Worm (Caenorhabditis elegans): ENCODE results near the gene W08A12.2.

W08A12.2 gene

DNA sequence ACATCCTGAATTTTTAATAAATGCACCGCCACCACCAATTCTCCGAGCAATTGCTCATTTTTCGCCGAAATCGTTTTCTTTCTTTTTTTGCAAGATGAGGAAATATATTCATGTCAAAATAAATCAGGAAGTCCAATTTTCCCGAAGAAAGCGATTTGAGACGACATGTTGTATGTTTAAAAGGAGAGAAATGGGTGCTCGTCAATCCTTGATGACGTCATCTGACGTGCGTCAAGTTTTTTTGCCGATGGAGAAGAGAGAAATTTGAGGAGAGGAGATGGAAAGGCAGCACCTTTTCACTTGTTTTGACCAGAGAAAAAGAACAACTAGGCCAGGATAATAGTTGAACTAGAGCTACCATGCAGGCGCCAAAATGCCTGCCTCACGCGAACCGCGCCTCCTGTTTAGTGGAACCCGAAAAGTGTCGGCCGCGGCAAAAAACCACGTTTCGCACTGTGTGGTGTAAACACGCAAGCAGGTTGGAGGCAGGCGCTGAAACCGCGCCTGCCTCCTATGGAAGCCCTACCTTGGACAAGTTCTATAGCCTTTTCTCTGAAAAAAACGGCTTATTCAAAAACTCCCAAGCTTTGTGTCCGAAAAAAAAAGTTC, 30.7 kb upstream of the W08A12.2 start:
- TF ChIP-seq mxl-2 (GFP tag; conservative IDR thresholded peaks at IDR 0.05) (no peak), F10B5.3 (tag; optimal IDR thresholded peaks at IDR 0.05) (no peak), hmg-1.1 (GFP tag; IDR thresholded peaks at IDR 0.05) (0 out of 2 replicates have a peak, but pooled peaks have one; percentile 11), set-16 (GFP tag; IDR thresholded peaks at IDR 0.05) (0 out of 2 replicates have a peak, but pooled peaks have one; percentile 23), F37D6.2 (tag; optimal IDR thresholded peaks at IDR 0.05) (peak; percentile 34), lin-15B (tag; optimal IDR thresholded peaks at IDR 0.05) (no peak), F26F4.8 (GFP tag; conservative IDR thresholded peaks at IDR 0.05) (no peak), hif-1 (tag; optimal IDR thresholded peaks at IDR 0.05) (peak in 1 of 2 experiments; percentile 18), hlh-30 (tag; optimal IDR thresholded peaks at IDR 0.05; ENCODE audit: insufficient read depth) (peak; percentile 18), gei-8 (GFP tag; optimal IDR thresholded peaks at IDR 0.05) (peak; percentile 22), nhr-11 (tag; optimal IDR thresholded peaks at IDR 0.05) (peak; percentile 44), dmd-6 (GFP tag; IDR thresholded peaks at IDR 0.05) (peak; percentile 39; the same call in 1 of the 2 replicates), daf-12 (tag; optimal IDR thresholded peaks at IDR 0.05) (no peak), vab-7 (GFP tag; IDR thresholded peaks at IDR 0.05) (peak; percentile 43; the same call in 1 of the 2 replicates), fkh-10 (GFP tag; optimal IDR thresholded peaks at IDR 0.05) (peak; percentile 84), lin-39 (tag; optimal IDR thresholded peaks at IDR 0.05) (peak; percentile 26), zag-1 (tag; optimal IDR thresholded peaks at IDR 0.05) (no peak), unc-62 (GFP tag; optimal IDR thresholded peaks at IDR 0.05 in 1 of 2) (peak in 1 of 2 experiments; percentile 99), unc-62 (tag; optimal IDR thresholded peaks at IDR 0.05) (no peak), dpl-1 (GFP tag; optimal IDR thresholded peaks at IDR 0.05) (no peak), hlh-11 (tag; optimal IDR thresholded peaks at IDR 0.05) (peak; percentile 48), lin-38 (GFP tag; IDR thresholded peaks at IDR 0.05) (no peak), mep-1 (tag; optimal IDR thresholded peaks at IDR 0.05) (peak; percentile 71), nhr-28 (tag; optimal IDR thresholded peaks at IDR 0.05) (no peak), lsy-2 (tag; optimal IDR thresholded peaks at IDR 0.05) (peak; percentile 47 to 75), ceh-20 (GFP tag; IDR thresholded peaks at IDR 0.05) (peak; percentile 96), ctbp-1 (GFP tag; IDR thresholded peaks at IDR 0.05) (peak; percentile 87)

DNA sequence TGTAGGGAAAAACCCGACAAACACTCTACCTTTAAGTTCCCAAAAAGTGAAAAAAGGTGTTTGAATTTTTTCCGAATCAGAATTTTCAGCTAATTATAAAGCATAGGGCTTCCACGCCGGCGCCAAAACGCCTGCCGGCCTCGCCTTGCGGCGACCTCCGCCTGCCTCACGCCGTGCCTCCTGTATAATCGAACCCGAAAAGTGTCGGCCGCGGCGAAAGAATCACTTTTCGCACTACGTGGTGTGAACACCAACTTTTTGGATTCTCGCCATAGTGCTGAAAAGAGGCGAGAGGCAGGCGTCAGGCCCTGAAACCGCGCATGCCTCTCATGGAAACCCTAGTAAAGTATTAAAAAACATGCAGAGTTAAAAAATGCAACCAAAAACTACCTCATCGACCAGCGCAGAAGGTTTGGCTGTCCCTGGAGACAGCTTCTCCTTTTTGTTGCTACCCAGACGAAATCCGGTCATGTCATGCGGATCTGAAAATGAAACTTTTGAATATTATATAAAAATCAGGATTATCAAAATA, 29.9 kb upstream of the W08A12.2 start, which contains the start of gene nrsn-1:
nrsn-1 (minus strand) TSS at position 482 of the 532 bp plus-strand sequence.
- TF ChIP-seq daf-8 (GFP tag; IDR thresholded peaks at IDR 0.05): no peak
- peak; percentile 40; the same call in 1 of the 2 replicates for TF ChIP-seq nhr-42 (GFP tag; IDR thresholded peaks at IDR 0.05)
- peak; percentile 76 for TF ChIP-seq set-16 (GFP tag; IDR thresholded peaks at IDR 0.05)
- TF ChIP-seq ceh-20 (GFP tag; IDR thresholded peaks at IDR 0.05): 0 out of 2 replicates have a peak, but pooled peaks have one; percentile 36
- TF ChIP-seq hif-1 (tag; optimal IDR thresholded peaks at IDR 0.05): no peak
- 0 out of 2 replicates have a peak, but pooled peaks have one; percentile 67 for TF ChIP-seq egl-43 (GFP tag; IDR thresholded peaks at IDR 0.05)

DNA sequence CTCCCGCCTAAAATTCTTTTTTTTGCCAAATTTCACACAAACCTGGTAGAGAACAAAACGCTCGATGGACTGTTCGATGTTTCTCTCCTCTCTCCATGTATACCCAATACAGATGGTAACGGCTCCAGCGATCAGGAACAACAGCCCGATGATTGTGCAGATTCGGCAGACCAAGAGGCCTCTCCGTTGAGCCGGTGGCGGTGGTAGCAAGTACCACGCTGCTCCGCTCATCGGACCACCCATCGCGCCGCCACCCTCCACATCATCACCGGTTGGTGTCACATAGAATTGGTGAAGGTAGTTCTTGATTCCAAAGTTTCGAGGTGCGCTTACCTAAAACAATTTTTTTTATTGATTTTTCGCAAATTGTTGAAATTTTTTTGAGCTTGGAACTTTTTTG, 29.1 kb upstream of the W08A12.2 start:
- TF ChIP-seq vab-7 (GFP tag; IDR thresholded peaks at IDR 0.05) (no peak), hmg-1.1 (GFP tag; IDR thresholded peaks at IDR 0.05) (peak; percentile 18; the same call in 1 of the 2 replicates), nhr-25 (tag; optimal IDR thresholded peaks at IDR 0.05; ENCODE audit: borderline replicate concordance, insufficient read depth) (no peak), aha-1 (tag) (peak; percentile 41), set-16 (GFP tag; IDR thresholded peaks at IDR 0.05) (peak; percentile 80)

DNA sequence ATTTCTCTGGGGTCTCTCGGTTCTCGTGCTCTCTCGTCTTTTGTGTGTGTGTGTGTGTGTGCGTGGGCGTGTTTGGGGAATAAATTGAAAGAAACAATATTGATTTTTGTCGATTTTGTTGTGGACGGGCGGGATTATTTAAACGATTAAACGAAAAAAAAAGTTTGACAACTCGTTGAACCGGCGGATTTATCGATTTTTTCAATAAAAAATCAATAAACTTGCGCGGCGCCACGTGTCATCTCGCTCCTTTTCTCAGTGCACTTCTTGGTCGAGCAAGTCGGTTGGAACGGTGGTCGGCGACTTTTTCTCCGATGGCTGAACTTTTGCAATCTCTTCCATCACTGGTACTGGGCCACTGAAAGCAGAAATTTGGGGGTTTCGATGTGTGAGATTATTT, 27.3 kb upstream of the W08A12.2 start:
- TF ChIP-seq ceh-28 (tag; optimal IDR thresholded peaks at IDR 0.05) (peak; percentile 57), hmg-1.1 (GFP tag; IDR thresholded peaks at IDR 0.05) (0 out of 2 replicates have a peak, but pooled peaks have one; percentile 24), ces-1 (GFP tag; optimal IDR thresholded peaks at IDR 0.05) (no peak), unc-62 (GFP tag; optimal IDR thresholded peaks at IDR 0.05 in 1 of 2) (peak in 1 of 2 experiments; percentile 0), unc-62 (tag; optimal IDR thresholded peaks at IDR 0.05) (no peak), Y105C5A.15 (GFP tag; IDR thresholded peaks at IDR 0.05) (no peak), F26F4.8 (GFP tag; conservative IDR thresholded peaks at IDR 0.05) (no peak), snpc-1.2 (GFP tag; IDR thresholded peaks at IDR 0.05) (no peak), gei-8 (GFP tag; optimal IDR thresholded peaks at IDR 0.05) (no peak), lsy-2 (tag; optimal IDR thresholded peaks at IDR 0.05) (peak in 1 of 2 experiments; percentile 6), vab-7 (GFP tag; IDR thresholded peaks at IDR 0.05) (no peak)
